Fruit fly (Drosophila melanogaster) whole organism, embryonic: ENCODE data around the gene Gr61a.

Experiments used
- Atf-2 ChIP-seq: fragments of 200-800 bp; sonication (Bioruptor generic); optimal IDR thresholded peaks from 2 replicates; lab custom pipeline; 2016; ENCODE audit warnings: missing biosample characterization, missing genetic modification characterization
- Bdp1 ChIP-seq: fragments of 200-800 bp; sonication (Bioruptor generic); optimal IDR thresholded peaks from 3 replicates; lab custom pipeline; 2016; ENCODE audit warnings: missing biosample characterization, missing genetic modification characterization
- CG10565 ChIP-seq: fragments of 200-800 bp; sonication (Bioruptor generic); optimal IDR thresholded peaks from 3 replicates; lab custom pipeline; 2016; ENCODE audit warnings: missing biosample characterization, mild to moderate bottlenecking, missing genetic modification characterization
- CG11696 ChIP-seq: fragments of 200-800 bp; sonication (Bioruptor generic); IDR thresholded peaks from 2 replicates; pipeline ENCODE4 v1.3.6; 2022; ENCODE audit warnings: missing biosample characterization, missing genetic modification characterization
- CG14860 ChIP-seq: fragments of 200-800 bp; sonication (Bioruptor generic); IDR thresholded peaks from 3 replicates; pipeline ENCODE4 v1.3.6; 2022; ENCODE audit warnings: missing biosample characterization, missing genetic modification characterization; ENCODE audit not compliant: partially characterized antibody
- CG17328 ChIP-seq: fragments of 200-800 bp; sonication (Bioruptor generic); IDR thresholded peaks from 2 replicates; pipeline ENCODE4 v1.3.6; 2022; ENCODE audit warnings: missing biosample characterization, missing genetic modification characterization
- CG17361 ChIP-seq: fragments of 200-800 bp; sonication (Bioruptor generic); IDR thresholded peaks from 3 replicates; pipeline ENCODE4 v1.3.6; 2022; ENCODE audit warnings: missing biosample characterization, missing genetic modification characterization
- CG2875 ChIP-seq: fragments of 200-800 bp; sonication (Bioruptor generic); optimal IDR thresholded peaks from 2 replicates; lab custom pipeline; 2017; ENCODE audit warnings: missing biosample characterization, mild to moderate bottlenecking, missing genetic modification characterization, missing genetic modification reagents
- CG30020 ChIP-seq: fragments of 200-800 bp; optimal IDR thresholded peaks from 2 replicates; lab custom pipeline; 2019; ENCODE audit warnings: missing biosample characterization, mild to moderate bottlenecking, missing genetic modification characterization, moderate library complexity
- CG31224 ChIP-seq: fragments of 200-800 bp; sonication (Bioruptor generic); IDR thresholded peaks from 2 replicates; pipeline ENCODE4 v1.3.6; 2022; ENCODE audit warnings: missing biosample characterization, missing genetic modification characterization
- CG3847 ChIP-seq: fragments of 200-800 bp; sonication (Bioruptor generic); IDR thresholded peaks from 2 replicates; pipeline ENCODE4 v1.3.6; 2022; ENCODE audit warnings: missing biosample characterization, missing genetic modification characterization
- CG4404 ChIP-seq: fragments of 200-800 bp; sonication (Bioruptor generic); IDR thresholded peaks from 2 replicates; pipeline ENCODE4 v1.3.6; 2022; ENCODE audit warnings: missing biosample characterization, missing genetic modification characterization
- CG4820 ChIP-seq: fragments of 200-800 bp; sonication (Bioruptor generic); optimal IDR thresholded peaks from 3 replicates; lab custom pipeline; 2016; ENCODE audit warnings: missing biosample characterization, missing genetic modification characterization
- CG7745 ChIP-seq: fragments of 200-800 bp; sonication (Bioruptor generic); optimal IDR thresholded peaks from 2 replicates; lab custom pipeline; 2018; ENCODE audit warnings: missing biosample characterization, mild to moderate bottlenecking, missing genetic modification characterization, moderate library complexity
- CG9609 ChIP-seq: fragments of 200-800 bp; sonication (Bioruptor generic); optimal IDR thresholded peaks from 3 replicates; lab custom pipeline; 2016; ENCODE audit warnings: missing biosample characterization, missing genetic modification characterization
- CG9876 ChIP-seq: fragments of 200-800 bp; sonication (Bioruptor generic); optimal IDR thresholded peaks from 2 replicates; lab custom pipeline; 2016; ENCODE audit warnings: missing biosample characterization, missing genetic modification characterization
- CkIIα-i1 ChIP-seq: fragments of 200-800 bp; sonication (Bioruptor generic); IDR thresholded peaks from 2 replicates; pipeline ENCODE4 v1.3.6; 2022; ENCODE audit warnings: missing biosample characterization, missing genetic modification characterization
- Dbx ChIP-seq: fragments of 200-800 bp; sonication (Bioruptor generic); IDR thresholded peaks from 3 replicates; pipeline ENCODE4 v1.3.6; 2022; ENCODE audit warnings: missing biosample characterization, missing genetic modification characterization
- Deaf1 ChIP-seq: fragments of 200-800 bp; optimal IDR thresholded peaks from 3 replicates; lab custom pipeline; 2019; ENCODE audit warnings: missing biosample characterization, mild to moderate bottlenecking, missing genetic modification characterization, moderate library complexity
- Dp ChIP-seq: fragments of 200-800 bp; sonication (Bioruptor generic); optimal IDR thresholded peaks from 2 replicates; lab custom pipeline; 2018; ENCODE audit warnings: missing biosample characterization, mild to moderate bottlenecking, missing genetic modification characterization, moderate library complexity
- E2f1 ChIP-seq: fragments of 200-800 bp; sonication (Bioruptor generic); IDR thresholded peaks from 2 replicates; pipeline ENCODE4 v1.3.6; 2022; ENCODE audit warnings: missing biosample characterization, missing genetic modification characterization
- Elba2 ChIP-seq: fragments of 200-800 bp; sonication (Bioruptor generic); optimal IDR thresholded peaks from 3 replicates; lab custom pipeline; 2016; ENCODE audit warnings: missing biosample characterization, missing genetic modification characterization
- Fer3 ChIP-seq: fragments of 200-800 bp; sonication (Bioruptor generic); optimal IDR thresholded peaks from 2 replicates; lab custom pipeline; 2018; ENCODE audit warnings: missing biosample characterization, mild to moderate bottlenecking, missing genetic modification characterization, moderate library complexity
- H15 ChIP-seq: fragments of 200-800 bp; sonication (Bioruptor generic); IDR thresholded peaks from 3 replicates; pipeline ENCODE4 v1.3.6; 2022; ENCODE audit warnings: missing biosample characterization, missing genetic modification characterization
- HLH3B ChIP-seq: fragments of 200-800 bp; sonication (Bioruptor generic); IDR thresholded peaks from 2 replicates; pipeline ENCODE4 v1.3.6; 2022; ENCODE audit warnings: missing biosample characterization, missing genetic modification characterization
- Hr39 ChIP-seq: fragments of >200 bp; optimal IDR thresholded peaks from 2 replicates; lab custom pipeline; 2017
- Hsf ChIP-seq: fragments of 200-800 bp; sonication (Bioruptor generic); optimal IDR thresholded peaks from 3 replicates; lab custom pipeline; 2016; ENCODE audit warnings: missing biosample characterization, missing genetic modification characterization
- Kr ChIP-seq: fragments of 200-800 bp; sonication (Bioruptor generic); optimal IDR thresholded peaks from 2 replicates; lab custom pipeline; 2017; ENCODE audit warnings: missing biosample characterization, mild to moderate bottlenecking, missing genetic modification characterization
- Lhr ChIP-seq: fragments of 200-800 bp; sonication (Bioruptor generic); optimal IDR thresholded peaks from 3 replicates; lab custom pipeline; 2017; ENCODE audit warnings: mild to moderate bottlenecking, missing biosample characterization, missing genetic modification reagents, missing genetic modification characterization
- MTF-1 ChIP-seq: fragments of 200-800 bp; sonication (Bioruptor generic); optimal IDR thresholded peaks from 2 replicates; lab custom pipeline; 2018; ENCODE audit warnings: missing biosample characterization, mild to moderate bottlenecking, missing genetic modification characterization, borderline replicate concordance
- Nf-YB ChIP-seq: fragments of 200-800 bp; sonication (Bioruptor generic); optimal IDR thresholded peaks from 3 replicates; lab custom pipeline; 2019; ENCODE audit warnings: missing biosample characterization, mild to moderate bottlenecking, missing genetic modification characterization, moderate library complexity
- Side ChIP-seq: fragments of 200-800 bp; sonication (Bioruptor generic); optimal IDR thresholded peaks from 2 replicates; lab custom pipeline; 2016; ENCODE audit warnings: missing biosample characterization, missing genetic modification characterization
- YL-1 ChIP-seq: fragments of 200-800 bp; sonication (Bioruptor generic); optimal IDR thresholded peaks from 3 replicates; lab custom pipeline; 2017; ENCODE audit warnings: missing biosample characterization, mild to moderate bottlenecking, missing genetic modification characterization
- ab ChIP-seq: fragments of 200-800 bp; sonication (Bioruptor generic); optimal IDR thresholded peaks from 2 replicates; lab custom pipeline; 2016; ENCODE audit warnings: missing biosample characterization, missing genetic modification characterization
- cad ChIP-seq: fragments of >200 bp; optimal IDR thresholded peaks from 2 replicates; lab custom pipeline; 2017; ENCODE audit warnings: missing biosample characterization, missing genetic modification characterization
- chinmo ChIP-seq: fragments of 200-800 bp; sonication (Bioruptor generic); IDR thresholded peaks from 4 replicates; pipeline ENCODE4 v1.3.6; 2022; ENCODE audit warnings: missing biosample characterization, missing genetic modification characterization; ENCODE audit not compliant: partially characterized antibody
- crp ChIP-seq, 2 experiments: fragments of 200-800 bp; sonication (Bioruptor generic); optimal IDR thresholded peaks; 2 replicates in 1 of 2; 3 replicates in 1 of 2; lab custom pipeline; 2017; ENCODE audit warnings: missing biosample characterization in 2 of 2, missing genetic modification characterization in 2 of 2, mild to moderate bottlenecking in 1 of 2, moderate library complexity in 1 of 2
- eve ChIP-seq, 2 experiments: fragments of >200 bp; optimal IDR thresholded peaks; 2 replicates each; lab custom pipeline; 2017; ENCODE audit warnings: missing biosample characterization in 2 of 2, missing genetic modification characterization in 2 of 2
- ewg ChIP-seq: fragments of 200-800 bp; sonication (Bioruptor generic); optimal IDR thresholded peaks from 3 replicates; lab custom pipeline; 2017; ENCODE audit warnings: mild to moderate bottlenecking, missing biosample characterization, missing genetic modification reagents, missing genetic modification characterization
- grn ChIP-seq: fragments of 200-800 bp; sonication (Bioruptor generic); optimal IDR thresholded peaks from 3 replicates; lab custom pipeline; 2017; ENCODE audit warnings: missing biosample characterization, missing genetic modification characterization
- ken ChIP-seq: fragments of 200-800 bp; sonication (Bioruptor generic); IDR thresholded peaks from 3 replicates; pipeline ENCODE4 v1.3.6; 2022; ENCODE audit warnings: missing biosample characterization, missing genetic modification characterization
- knrl ChIP-seq: fragments of 200-800 bp; sonication (Bioruptor generic); IDR thresholded peaks from 3 replicates; pipeline ENCODE4 v1.3.6; 2022; ENCODE audit warnings: missing biosample characterization, missing genetic modification characterization; ENCODE audit not compliant: partially characterized antibody
- luna ChIP-seq: fragments of 200-800 bp; sonication (Bioruptor generic); optimal IDR thresholded peaks from 2 replicates; lab custom pipeline; 2016; ENCODE audit warnings: missing biosample characterization, missing genetic modification characterization
- nau ChIP-seq: fragments of 200-800 bp; sonication (Bioruptor generic); optimal IDR thresholded peaks from 3 replicates; lab custom pipeline; 2017; ENCODE audit warnings: missing biosample characterization, mild to moderate bottlenecking, missing genetic modification characterization, missing genetic modification reagents
- org-1 ChIP-seq: fragments of 200-800 bp; sonication (Bioruptor generic); optimal IDR thresholded peaks from 2 replicates; lab custom pipeline; 2017; ENCODE audit warnings: missing biosample characterization, missing genetic modification characterization
- pnt ChIP-seq: fragments of 200-800 bp; sonication (Bioruptor generic); optimal IDR thresholded peaks from 3 replicates; lab custom pipeline; 2016; ENCODE audit warnings: missing biosample characterization, missing genetic modification characterization
- seq ChIP-seq: fragments of 200-800 bp; sonication (Bioruptor generic); IDR thresholded peaks from 2 replicates; pipeline ENCODE4 v1.3.6; 2022; ENCODE audit warnings: missing biosample characterization, missing genetic modification characterization
- sima ChIP-seq: fragments of 200-800 bp; sonication (Bioruptor generic); optimal IDR thresholded peaks from 2 replicates; lab custom pipeline; 2016; ENCODE audit warnings: missing biosample characterization, missing genetic modification characterization
- sna ChIP-seq: fragments of 200-800 bp; sonication (Bioruptor generic); IDR thresholded peaks from 2 replicates; pipeline ENCODE4 v1.3.6; 2022; ENCODE audit warnings: missing biosample characterization, missing genetic modification characterization; ENCODE audit not compliant: partially characterized antibody
- zfh1 ChIP-seq: fragments of 200-800 bp; sonication (Bioruptor generic); IDR thresholded peaks from 3 replicates; pipeline ENCODE4 v1.3.6; 2022; ENCODE audit warnings: missing biosample characterization, missing genetic modification characterization
- zfh2 ChIP-seq: fragments of 200-800 bp; sonication (Bioruptor generic); optimal IDR thresholded peaks from 2 replicates; lab custom pipeline; 2016; ENCODE audit warnings: missing biosample characterization, missing genetic modification characterization

The Gr61a gene

dm6 chr3L:802700-803273, 38.5 kb upstream of the Gr61a start:
- no peak for TF ChIP-seq knrl
- peak; percentile 94 for TF ChIP-seq CG17328 (GFP tag; lab: Robert Waterston, UW)
- peak in 1 of 2 experiments; percentile 33 for TF ChIP-seq crp (GFP tag; optimal IDR thresholded peaks at IDR 0.05; lab: Kevin White, UChicago)
- TF ChIP-seq CG17361, result peak; percentile 70
- TF ChIP-seq Dp, result no peak
- no peak for TF ChIP-seq cad (GFP tag; lab: Kevin White, UChicago)
- peak; percentile 88 for TF ChIP-seq org-1 (GFP tag; lab: Kevin White, UChicago)
- peak; percentile 52 for TF ChIP-seq sima (GFP tag; lab: Kevin White, UChicago)
- TF ChIP-seq CG9876 (GFP tag; lab: Kevin White, UChicago), result peak; percentile 77
- peak; percentile 67 for TF ChIP-seq luna
- peak; percentile 87 for TF ChIP-seq CG3847
- TF ChIP-seq CG11696 (GFP tag; lab: Robert Waterston, UW), result peak; percentile 78
- peak; percentile 80 for TF ChIP-seq CG9609 (GFP tag; lab: Kevin White, UChicago)
- peak; percentile 80 for TF ChIP-seq CG31224 (GFP tag; lab: Robert Waterston, UW)
- TF ChIP-seq Fer3 (tag; lab: Kevin White, UChicago), result peak; percentile 86
- peak; percentile 91 for TF ChIP-seq Hsf (GFP tag; lab: Kevin White, UChicago)
- TF ChIP-seq Atf-2 (GFP tag; lab: Kevin White, UChicago), result peak; percentile 88
- peak; percentile 88 for TF ChIP-seq Side
- no peak for TF ChIP-seq CkIIα-i1 (GFP tag; lab: Robert Waterston, UW)
- peak; percentile 91 for TF ChIP-seq Dbx (GFP tag; lab: Robert Waterston, UW)
- TF ChIP-seq eve (GFP tag; optimal IDR thresholded peaks at IDR 0.05; lab: Kevin White, UChicago), result peak in 1 of 2 experiments; percentile 88
- TF ChIP-seq CG10565 (GFP tag; lab: Kevin White, UChicago), result peak; percentile 59
- TF ChIP-seq CG7745, result no peak
- peak; percentile 62 for TF ChIP-seq Lhr
- TF ChIP-seq E2f1, result peak; percentile 91
- TF ChIP-seq Deaf1 (tag; lab: Kevin White, UChicago), result peak; percentile 62
- peak; percentile 67 for TF ChIP-seq nau
- no peak for TF ChIP-seq Hr39
- peak; percentile 68 for TF ChIP-seq Bdp1 (GFP tag; lab: Kevin White, UChicago)
- no peak for TF ChIP-seq YL-1 (GFP tag; lab: Kevin White, UChicago)
- TF ChIP-seq CG14860 (GFP tag; lab: Robert Waterston, UW), result no peak
- peak; percentile 88 for TF ChIP-seq CG4820 (GFP tag; lab: Kevin White, UChicago)
- TF ChIP-seq CG2875 (GFP tag; lab: Kevin White, UChicago), result peak; percentile 83
- TF ChIP-seq HLH3B (GFP tag; lab: Robert Waterston, UW), result peak; percentile 94
- TF ChIP-seq CG4404, result peak; percentile 83
- TF ChIP-seq zfh2 (GFP tag; lab: Kevin White, UChicago), result peak; percentile 67
- TF ChIP-seq H15 (GFP tag; lab: Robert Waterston, UW), result peak; percentile 90
- peak; percentile 55 for TF ChIP-seq Nf-YB (GFP tag; lab: Kevin White, UChicago)
- peak; percentile 93 for TF ChIP-seq ewg (GFP tag; lab: Kevin White, UChicago)
- peak; percentile 68 for TF ChIP-seq ab (GFP tag; lab: Kevin White, UChicago)
- TF ChIP-seq grn (GFP tag; lab: Kevin White, UChicago), result peak; percentile 20
- no peak for TF ChIP-seq Kr (GFP tag; lab: Kevin White, UChicago)
- no peak for TF ChIP-seq Elba2 (GFP tag; lab: Kevin White, UChicago)
- TF ChIP-seq ken (GFP tag; lab: Robert Waterston, UW), result peak; percentile 92
- TF ChIP-seq MTF-1 (GFP tag; lab: Kevin White, UChicago), result peak; percentile 67
- TF ChIP-seq zfh1, result peak; percentile 96
- no peak for TF ChIP-seq sna (GFP tag; lab: Robert Waterston, UW)
- TF ChIP-seq chinmo (GFP tag; lab: Robert Waterston, UW), result no peak
- TF ChIP-seq pnt (GFP tag; lab: Kevin White, UChicago), result peak; percentile 83
- TF ChIP-seq seq (GFP tag; lab: Robert Waterston, UW), result peak; percentile 89
- peak; percentile 21 for TF ChIP-seq CG30020 (tag; lab: Kevin White, UChicago)
